4 fruit fly cellular contexts compared by ENCODE assay signal in genomic region chr2L:480638-481399, dm6.
TF ChIP-seq lines count a peak whose summit lies in the region.

No protein-coding gene starts in this region.

TF ChIP-seq in whole organism, adult, 20 proteins besides CTCF, POLR2A, EP300 and RAD21 (continued from another document):
- TF ChIP-seq cic (GFP tag; optimal IDR thresholded peaks at IDR 0.05; lab: Kevin White, UChicago) (peak; percentile 99), tj (GFP tag; optimal IDR thresholded peaks at IDR 0.05; lab: Kevin White, UChicago) (peak; percentile 95), Hr96 (GFP tag; optimal IDR thresholded peaks at IDR 0.05; lab: Kevin White, UChicago) (peak; percentile 99)

TF ChIP-seq in whole organism, embryonic, 481 proteins besides CTCF, POLR2A, EP300 and RAD21 (continued from another document and continues in another):
- TF ChIP-seq dm (GFP tag; optimal IDR thresholded peaks at IDR 0.05; lab: Kevin White, UChicago) (peak; percentile 100), dmrt11E (tag; optimal IDR thresholded peaks at IDR 0.05; lab: Kevin White, UChicago) (peak; percentile 100), HLH54F (GFP tag; optimal IDR thresholded peaks at IDR 0.05; lab: Kevin White, UChicago) (peak; percentile 100), CG4707 (GFP tag; optimal IDR thresholded peaks at IDR 0.05; lab: Kevin White, UChicago) (peak; percentile 99), CG4730 (GFP tag; IDR thresholded peaks at IDR 0.05; lab: Robert Waterston, UW) (no peak), kah (GFP tag; optimal IDR thresholded peaks at IDR 0.05; lab: Kevin White, UChicago) (peak; percentile 99), unpg (GFP tag; optimal IDR thresholded peaks at IDR 0.05; lab: Kevin White, UChicago) (peak; percentile 100), CG7839 (tag; optimal IDR thresholded peaks at IDR 0.05; lab: Kevin White, UChicago) (peak; percentile 100), Ets65A (GFP tag; lab: Kevin White, UChicago) (peak; percentile 100), CG30020 (tag; optimal IDR thresholded peaks at IDR 0.05; lab: Kevin White, UChicago) (peak; percentile 95), pum (GFP tag; optimal IDR thresholded peaks at IDR 0.05; lab: Kevin White, UChicago) (peak; percentile 100), CG42726 (GFP tag; IDR thresholded peaks at IDR 0.05; lab: Robert Waterston, UW; ENCODE audit: partially characterized antibody) (no peak), CG18764 (GFP tag; optimal IDR thresholded peaks at IDR 0.05; lab: Kevin White, UChicago) (peak; percentile 100), CG1602 (GFP tag; optimal IDR thresholded peaks at IDR 0.05; lab: Kevin White, UChicago) (peak; percentile 100), CHES-1-like (GFP tag; optimal IDR thresholded peaks at IDR 0.05; lab: Kevin White, UChicago) (peak; percentile 100), Dip2 (GFP tag; IDR thresholded peaks at IDR 0.05; lab: Robert Waterston, UW) (no peak), grn (GFP tag; optimal IDR thresholded peaks at IDR 0.05; lab: Kevin White, UChicago) (peak; percentile 100), CG6683 (GFP tag; optimal IDR thresholded peaks at IDR 0.05; lab: Kevin White, UChicago) (peak; percentile 100), mirr (GFP tag; optimal IDR thresholded peaks at IDR 0.05; lab: Kevin White, UChicago) (peak; percentile 100), CG8924 (tag; optimal IDR thresholded peaks at IDR 0.05; lab: Kevin White, UChicago) (peak; percentile 100), Hand (GFP tag; optimal IDR thresholded peaks at IDR 0.05; lab: Kevin White, UChicago) (peak; percentile 100), CG14860 (GFP tag; IDR thresholded peaks at IDR 0.05; lab: Robert Waterston, UW; ENCODE audit: partially characterized antibody) (no peak), CG17359 (tag; optimal IDR thresholded peaks at IDR 0.05; lab: Kevin White, UChicago) (peak; percentile 100), Sry-β (GFP tag; optimal IDR thresholded peaks at IDR 0.05; lab: Kevin White, UChicago) (peak; percentile 84), Poxn (GFP tag; IDR thresholded peaks at IDR 0.05; lab: Robert Waterston, UW) (no peak), Fer1 (GFP tag; optimal IDR thresholded peaks at IDR 0.05; lab: Kevin White, UChicago) (peak; percentile 100), Taf1 (GFP tag; IDR thresholded peaks at IDR 0.05; lab: Robert Waterston, UW) (no peak), Ptx1 (GFP tag; IDR thresholded peaks at IDR 0.05; lab: Robert Waterston, UW) (no peak), Lpt (GFP tag; optimal IDR thresholded peaks at IDR 0.05; lab: Kevin White, UChicago) (peak; percentile 74), Doc2 (GFP tag; IDR thresholded peaks at IDR 0.05; lab: Robert Waterston, UW) (no peak), Mad (GFP tag; optimal IDR thresholded peaks at IDR 0.05; lab: Kevin White, UChicago) (peak; percentile 100), CG13296 (GFP tag; optimal IDR thresholded peaks at IDR 0.05; lab: Kevin White, UChicago) (peak; percentile 100), maf-S (GFP tag; optimal IDR thresholded peaks at IDR 0.05; lab: Kevin White, UChicago) (peak; percentile 100), Opbp (GFP tag; IDR thresholded peaks at IDR 0.05; lab: Robert Waterston, UW; ENCODE audit: partially characterized antibody) (no peak), CG1832 (GFP tag; optimal IDR thresholded peaks at IDR 0.05; lab: Kevin White, UChicago) (peak; percentile 75), Drgx (GFP tag; IDR thresholded peaks at IDR 0.05; lab: Robert Waterston, UW) (no peak), CG17912 (GFP tag; optimal IDR thresholded peaks at IDR 0.05; lab: Kevin White, UChicago) (peak; percentile 99), CG34224 (GFP tag; IDR thresholded peaks at IDR 0.05; lab: Robert Waterston, UW; ENCODE audit: partially characterized antibody) (no peak), caup (GFP tag; optimal IDR thresholded peaks at IDR 0.05; lab: Kevin White, UChicago; ENCODE audit: severe bottlenecking) (peak; percentile 100), CG14710 (tag; optimal IDR thresholded peaks at IDR 0.05; lab: Kevin White, UChicago) (peak; percentile 99), Sry-δ (GFP tag; optimal IDR thresholded peaks at IDR 0.05; lab: Kevin White, UChicago) (peak; percentile 96), Stat92E (GFP tag; optimal IDR thresholded peaks at IDR 0.05; lab: Kevin White, UChicago) (peak in 1 of 3 experiments; percentile 100)

TF ChIP-seq in whole organism, prepupa, 60 proteins besides CTCF, POLR2A, EP300 and RAD21 (continued from another document):
- TF ChIP-seq Ets21C (GFP tag; optimal IDR thresholded peaks at IDR 0.05; lab: Kevin White, UChicago) (peak; percentile 100), Blimp-1 (GFP tag; optimal IDR thresholded peaks at IDR 0.05; lab: Kevin White, UChicago) (peak; percentile 99), Hr39 (GFP tag; optimal IDR thresholded peaks at IDR 0.05; lab: Kevin White, UChicago) (peak; percentile 100), CG6792 (GFP tag; optimal IDR thresholded peaks at IDR 0.05; lab: Kevin White, UChicago) (peak; percentile 100), CG9139 (GFP tag; optimal IDR thresholded peaks at IDR 0.05; lab: Kevin White, UChicago) (peak; percentile 100), Eip75B (GFP tag; optimal IDR thresholded peaks at IDR 0.05; lab: Kevin White, UChicago) (peak; percentile 100), CG6276 (GFP tag; optimal IDR thresholded peaks at IDR 0.05; lab: Kevin White, UChicago) (peak; percentile 100), Smox (GFP tag; optimal IDR thresholded peaks at IDR 0.05; lab: Kevin White, UChicago) (peak; percentile 100), CG6163 (GFP tag; IDR thresholded peaks at IDR 0.05; lab: Robert Waterston, UW) (no peak), CG6808 (GFP tag; optimal IDR thresholded peaks at IDR 0.05; lab: Kevin White, UChicago) (peak; percentile 99), CG31627 (GFP tag; optimal IDR thresholded peaks at IDR 0.05; lab: Kevin White, UChicago) (peak; percentile 100), Lpt (GFP tag; optimal IDR thresholded peaks at IDR 0.05; lab: Kevin White, UChicago) (peak; percentile 100), ss (GFP tag; optimal IDR thresholded peaks at IDR 0.05; lab: Kevin White, UChicago) (peak; percentile 100), CG34406 (GFP tag; optimal IDR thresholded peaks at IDR 0.05; lab: Kevin White, UChicago) (peak; percentile 100), CG3919 (GFP tag; optimal IDR thresholded peaks at IDR 0.05; lab: Kevin White, UChicago) (peak; percentile 100), Sox14 (GFP tag; optimal IDR thresholded peaks at IDR 0.05; lab: Kevin White, UChicago) (peak; percentile 100), CG8632 (GFP tag; optimal IDR thresholded peaks at IDR 0.05; lab: Kevin White, UChicago) (peak; percentile 100), OdsH (GFP tag; optimal IDR thresholded peaks at IDR 0.05; lab: Kevin White, UChicago) (peak; percentile 100), Sox15 (GFP tag; optimal IDR thresholded peaks at IDR 0.05; lab: Kevin White, UChicago) (peak; percentile 100), CG8319 (GFP tag; optimal IDR thresholded peaks at IDR 0.05; lab: Kevin White, UChicago) (peak; percentile 100), Hr38 (GFP tag; optimal IDR thresholded peaks at IDR 0.05; lab: Kevin White, UChicago) (peak; percentile 99), spab (GFP tag; optimal IDR thresholded peaks at IDR 0.05; lab: Kevin White, UChicago) (peak; percentile 100), lz (GFP tag; optimal IDR thresholded peaks at IDR 0.05; lab: Kevin White, UChicago) (peak; percentile 100), CG7368 (GFP tag; optimal IDR thresholded peaks at IDR 0.05; lab: Kevin White, UChicago) (peak; percentile 100), Eip93F (GFP tag; optimal IDR thresholded peaks at IDR 0.05; lab: Kevin White, UChicago) (peak; percentile 100), Gug (GFP tag; IDR thresholded peaks at IDR 0.05; lab: Robert Waterston, UW) (no peak), Sox102F (GFP tag; optimal IDR thresholded peaks at IDR 0.05; lab: Kevin White, UChicago) (peak; percentile 100), dac (GFP tag; optimal IDR thresholded peaks at IDR 0.05; lab: Kevin White, UChicago) (peak; percentile 100), CG1621 (tag; optimal IDR thresholded peaks at IDR 0.05; lab: Kevin White, UChicago) (peak; percentile 100), svp (GFP tag; lab: Kevin White, UChicago) (peak; percentile 100), CG10669 (GFP tag; optimal IDR thresholded peaks at IDR 0.05; lab: Kevin White, UChicago) (peak; percentile 100), Met (GFP tag; optimal IDR thresholded peaks at IDR 0.05; lab: Kevin White, UChicago) (peak; percentile 100), CG16779 (tag; optimal IDR thresholded peaks at IDR 0.05; lab: Kevin White, UChicago) (peak; percentile 100), acj6 (GFP tag; optimal IDR thresholded peaks at IDR 0.05; lab: Kevin White, UChicago) (peak; percentile 100), CG10631 (GFP tag; optimal IDR thresholded peaks at IDR 0.05; lab: Kevin White, UChicago) (peak; percentile 100), Ets96B (tag; optimal IDR thresholded peaks at IDR 0.05; lab: Kevin White, UChicago) (peak; percentile 100), salr (GFP tag; optimal IDR thresholded peaks at IDR 0.05; lab: Kevin White, UChicago) (peak; percentile 100), fkh (GFP tag; optimal IDR thresholded peaks at IDR 0.05; lab: Kevin White, UChicago) (peak; percentile 100), fd85E (GFP tag; optimal IDR thresholded peaks at IDR 0.05; lab: Kevin White, UChicago) (peak; percentile 99), CG11294 (GFP tag; IDR thresholded peaks at IDR 0.05; lab: Robert Waterston, UW) (no peak), Eip78C (GFP tag; lab: Kevin White, UChicago) (peak; percentile 100), CG11902 (GFP tag; optimal IDR thresholded peaks at IDR 0.05; lab: Kevin White, UChicago) (peak; percentile 100)

TF ChIP-seq in whole organism, wandering third instar larva, 38 proteins besides CTCF, POLR2A, EP300 and RAD21 (continued from another document):
- TF ChIP-seq OdsH (GFP tag; optimal IDR thresholded peaks at IDR 0.05; lab: Kevin White, UChicago) (peak; percentile 100), psq (GFP tag; optimal IDR thresholded peaks at IDR 0.05; lab: Kevin White, UChicago) (peak; percentile 100), Rel (GFP tag; optimal IDR thresholded peaks at IDR 0.05; lab: Kevin White, UChicago) (peak; percentile 100), Rel (tag; optimal IDR thresholded peaks at IDR 0.05; lab: Kevin White, UChicago) (peak; percentile 93), dmrt93B (GFP tag; optimal IDR thresholded peaks at IDR 0.05; lab: Kevin White, UChicago) (peak; percentile 100), dsf (GFP tag; optimal IDR thresholded peaks at IDR 0.05; lab: Kevin White, UChicago; ENCODE audit: borderline replicate concordance) (peak; percentile 99), rgr (GFP tag; optimal IDR thresholded peaks at IDR 0.05; lab: Kevin White, UChicago) (peak; percentile 100), Mio (GFP tag; optimal IDR thresholded peaks at IDR 0.05; lab: Kevin White, UChicago) (peak; percentile 98), GATAd (GFP tag; optimal IDR thresholded peaks at IDR 0.05; lab: Kevin White, UChicago) (peak; percentile 98), sage (GFP tag; optimal IDR thresholded peaks at IDR 0.05; lab: Kevin White, UChicago) (peak; percentile 99), CG9705 (GFP tag; optimal IDR thresholded peaks at IDR 0.05; lab: Kevin White, UChicago) (peak; percentile 99), woc (GFP tag; optimal IDR thresholded peaks at IDR 0.05; lab: Kevin White, UChicago) (peak; percentile 100), usp (GFP tag; optimal IDR thresholded peaks at IDR 0.05; lab: Kevin White, UChicago) (peak; percentile 31), N (GFP tag; optimal IDR thresholded peaks at IDR 0.05; lab: Kevin White, UChicago) (no peak), Abd-B (GFP tag; optimal IDR thresholded peaks at IDR 0.05; lab: Kevin White, UChicago) (no peak), Hr78 (GFP tag; optimal IDR thresholded peaks at IDR 0.05; lab: Kevin White, UChicago) (no peak), ey (GFP tag; optimal IDR thresholded peaks at IDR 0.05; lab: Kevin White, UChicago) (peak; percentile 100), Vsx2 (GFP tag; optimal IDR thresholded peaks at IDR 0.05; lab: Kevin White, UChicago; ENCODE audit: partially characterized antibody) (no peak)
